Fruit fly (Drosophila melanogaster) whole organism, wandering third instar larva: Measurements from ENCODE around the gene CG33490.

Experiments
- Abd-B ChIP-seq: fragments of >200 bp; optimal IDR thresholded peaks from 2 replicates; lab custom pipeline; 2017; ENCODE audit warnings: missing biosample characterization, missing genetic modification characterization
- CG32264 ChIP-seq: fragments of 200-800 bp; sonication (Bioruptor generic); optimal IDR thresholded peaks from 2 replicates; lab custom pipeline; 2016; ENCODE audit warnings: missing biosample characterization, missing genetic modification characterization
- CG9705 ChIP-seq: fragments of 200-800 bp; sonication (Bioruptor generic); optimal IDR thresholded peaks from 2 replicates; lab custom pipeline; 2018; ENCODE audit warnings: missing biosample characterization, mild to moderate bottlenecking, missing genetic modification characterization
- CrebA ChIP-seq: fragments of 200-800 bp; sonication (Bioruptor generic); optimal IDR thresholded peaks from 2 replicates; lab custom pipeline; 2016; ENCODE audit warnings: missing biosample characterization, mild to moderate bottlenecking, missing genetic modification characterization, borderline replicate concordance
- Dfd ChIP-seq: fragments of >200 bp; optimal IDR thresholded peaks from 2 replicates; lab custom pipeline; 2017; ENCODE audit warnings: missing biosample characterization, missing genetic modification characterization
- Dif ChIP-seq: fragments of 200-275, 200-300 bp; sonication (Bioruptor generic); optimal IDR thresholded peaks from 2 replicates; lab custom pipeline; 2018; ENCODE audit warnings: missing biosample characterization, missing genetic modification characterization; ENCODE audit not compliant: partially characterized antibody
- GATAd ChIP-seq: sonication (Bioruptor generic); optimal IDR thresholded peaks from 2 replicates; lab custom pipeline; 2016; ENCODE audit warnings: missing biosample characterization, missing genetic modification characterization
- HLH106 ChIP-seq: fragments of 200-800 bp; optimal IDR thresholded peaks from 3 replicates; lab custom pipeline; 2019; ENCODE audit warnings: missing biosample characterization, mild to moderate bottlenecking, missing genetic modification characterization, moderate library complexity
- Hnf4 ChIP-seq: fragments of 200-800 bp; sonication (Bioruptor generic); optimal IDR thresholded peaks from 2 replicates; lab custom pipeline; 2016; ENCODE audit warnings: missing biosample characterization, mild to moderate bottlenecking, missing genetic modification characterization
- Hr78 ChIP-seq: fragments of >200 bp; optimal IDR thresholded peaks from 2 replicates; lab custom pipeline; 2017; ENCODE audit warnings: missing biosample characterization, missing genetic modification characterization
- Hr83 ChIP-seq: fragments of 200-300 bp; sonication (Bioruptor generic); optimal IDR thresholded peaks from 2 replicates; lab custom pipeline; 2016; ENCODE audit warnings: missing biosample characterization, mild to moderate bottlenecking, missing genetic modification characterization, moderate library complexity; ENCODE audit not compliant: poor library complexity, severe bottlenecking
- Jra ChIP-seq: sonication (Bioruptor generic); optimal IDR thresholded peaks from 2 replicates; lab custom pipeline; 2016; ENCODE audit warnings: missing biosample characterization, missing genetic modification characterization
- Mio ChIP-seq: sonication (Bioruptor generic); optimal IDR thresholded peaks from 2 replicates; lab custom pipeline; 2016; ENCODE audit warnings: missing biosample characterization, missing genetic modification characterization
- Myc ChIP-seq: fragments of >200 bp; optimal IDR thresholded peaks from 2 replicates; lab custom pipeline; 2017
- N ChIP-seq: fragments of >200 bp; optimal IDR thresholded peaks from 2 replicates; lab custom pipeline; 2018; ENCODE audit warnings: missing biosample characterization, missing external identifiers, missing genetic modification characterization
- OdsH ChIP-seq: fragments of 200-800 bp; sonication (Bioruptor generic); optimal IDR thresholded peaks from 2 replicates; lab custom pipeline; 2016; ENCODE audit warnings: missing biosample characterization, mild to moderate bottlenecking, missing genetic modification characterization
- Rel ChIP-seq, 2 experiments: fragments of 200-800 bp; sonication (Bioruptor generic) in 1 of 2; optimal IDR thresholded peaks; 2 replicates in 1 of 2; 3 replicates in 1 of 2; lab custom pipeline; 2016 to 2019; ENCODE audit warnings: mild to moderate bottlenecking in 2 of 2, missing biosample characterization in 2 of 2, missing genetic modification characterization in 2 of 2, moderate library complexity in 1 of 2
- Sp1 ChIP-seq: fragments of 200-800 bp; sonication (Bioruptor generic); optimal IDR thresholded peaks from 3 replicates; lab custom pipeline; 2019; ENCODE audit warnings: missing biosample characterization, mild to moderate bottlenecking, missing genetic modification characterization, moderate library complexity
- Vsx2 ChIP-seq: fragments of 200-300, 225-300 bp; sonication (Bioruptor generic); optimal IDR thresholded peaks from 2 replicates; lab custom pipeline; 2018; ENCODE audit warnings: missing biosample characterization, missing genetic modification characterization; ENCODE audit not compliant: partially characterized antibody
- br ChIP-seq: fragments of 200-800 bp; sonication (Bioruptor generic); optimal IDR thresholded peaks from 2 replicates; lab custom pipeline; 2016; ENCODE audit warnings: missing biosample characterization, missing genetic modification characterization
- brk ChIP-seq: fragments of 200-800 bp; sonication (Bioruptor generic); optimal IDR thresholded peaks from 2 replicates; lab custom pipeline; 2016; ENCODE audit warnings: missing biosample characterization, mild to moderate bottlenecking, missing genetic modification characterization
- dl ChIP-seq, 2 experiments: fragments of 175-275, 200-275 bp in 1 of 2; fragments of 200-275 bp in 1 of 2; sonication (Bioruptor generic); optimal IDR thresholded peaks; lab custom pipeline; 2018; ENCODE audit warnings: mild to moderate bottlenecking in 2 of 2, missing biosample characterization in 2 of 2, missing genetic modification characterization in 2 of 2, moderate library complexity in 2 of 2; ENCODE audit not compliant: partially characterized antibody in 2 of 2, insufficient read depth in 1 of 2
- dmrt93B ChIP-seq: fragments of 200-800 bp; sonication (Bioruptor generic); optimal IDR thresholded peaks from 2 replicates; lab custom pipeline; 2018; ENCODE audit warnings: missing biosample characterization, mild to moderate bottlenecking, missing genetic modification characterization
- dsf ChIP-seq: sonication (Bioruptor generic); optimal IDR thresholded peaks from 2 replicates; lab custom pipeline; 2016; ENCODE audit warnings: missing biosample characterization, missing genetic modification characterization, borderline replicate concordance
- ey ChIP-seq: fragments of 200-800 bp; sonication (Bioruptor generic); optimal IDR thresholded peaks from 2 replicates; lab custom pipeline; 2016; ENCODE audit warnings: missing biosample characterization, missing genetic modification characterization
- foxo ChIP-seq, 2 experiments: fragments of 200-800 bp; sonication (Bioruptor generic); optimal IDR thresholded peaks; 2 replicates in 1 of 2; 3 replicates in 1 of 2; lab custom pipeline; 2016 to 2017; ENCODE audit warnings: missing biosample characterization in 2 of 2, missing genetic modification characterization in 2 of 2
- fru ChIP-seq: fragments of 200-800 bp; sonication (Bioruptor generic); optimal IDR thresholded peaks from 3 replicates; lab custom pipeline; 2016; ENCODE audit warnings: missing biosample characterization, mild to moderate bottlenecking, missing genetic modification characterization
- h ChIP-seq: fragments of 200-800 bp; sonication (Bioruptor generic); optimal IDR thresholded peaks from 3 replicates; lab custom pipeline; 2016; ENCODE audit warnings: missing biosample characterization, mild to moderate bottlenecking, missing genetic modification characterization
- jim ChIP-seq: fragments of 175-275, 200-325 bp; sonication (Bioruptor generic); optimal IDR thresholded peaks from 2 replicates; lab custom pipeline; 2016; ENCODE audit warnings: missing biosample characterization, mild to moderate bottlenecking, missing genetic modification characterization
- lola ChIP-seq: fragments of >200 bp; optimal IDR thresholded peaks from 2 replicates; lab custom pipeline; 2017; ENCODE audit warnings: missing biosample characterization, missing genetic modification characterization
- pan ChIP-seq: fragments of >200 bp; optimal IDR thresholded peaks from 2 replicates; lab custom pipeline; 2017
- psq ChIP-seq: fragments of 200-800 bp; sonication (Bioruptor generic); optimal IDR thresholded peaks from 3 replicates; lab custom pipeline; 2017; ENCODE audit warnings: missing biosample characterization, mild to moderate bottlenecking, missing genetic modification characterization, moderate library complexity
- rgr ChIP-seq: fragments of 200-800 bp; sonication (Bioruptor generic); optimal IDR thresholded peaks from 3 replicates; lab custom pipeline; 2016; ENCODE audit warnings: missing biosample characterization, mild to moderate bottlenecking, missing genetic modification characterization
- sage ChIP-seq: fragments of 200-800 bp; sonication (Bioruptor generic); optimal IDR thresholded peaks from 2 replicates; lab custom pipeline; 2016; ENCODE audit warnings: missing biosample characterization, mild to moderate bottlenecking, missing genetic modification characterization
- sv ChIP-seq: fragments of 200-800 bp; sonication (Bioruptor generic); optimal IDR thresholded peaks from 3 replicates; lab custom pipeline; 2016; ENCODE audit warnings: missing biosample characterization, missing genetic modification characterization
- tai ChIP-seq: sonication (Bioruptor generic); optimal IDR thresholded peaks from 2 replicates; lab custom pipeline; 2016; ENCODE audit warnings: missing biosample characterization, missing genetic modification characterization
- usp ChIP-seq: fragments of >200 bp; optimal IDR thresholded peaks from 2 replicates; lab custom pipeline; 2017; ENCODE audit warnings: missing biosample characterization, missing genetic modification characterization
- woc ChIP-seq: sonication (Bioruptor generic); optimal IDR thresholded peaks from 2 replicates; lab custom pipeline; 2016; ENCODE audit warnings: missing biosample characterization, mild to moderate bottlenecking, missing genetic modification characterization

The CG33490 gene

DNA sequence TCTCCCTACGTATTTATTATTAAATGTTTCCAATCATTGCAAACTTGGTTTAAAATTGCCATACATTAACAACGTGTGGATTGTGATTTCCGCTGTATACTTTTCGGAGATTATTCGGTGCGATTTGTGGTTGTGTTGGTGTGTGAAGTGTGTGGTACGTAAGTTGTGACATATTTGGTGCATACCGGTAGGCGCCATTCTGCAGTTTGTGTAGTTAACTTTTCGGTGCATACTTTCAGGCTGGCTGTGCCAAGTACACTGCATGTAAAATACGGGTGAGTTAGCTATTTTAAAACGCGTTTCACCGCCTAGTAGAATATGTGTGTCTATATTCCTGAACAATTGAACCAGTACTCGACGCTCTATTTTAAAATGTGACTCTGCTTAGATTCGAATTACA, 51.2 kb downstream of the CG33490 start:
- no peak for TF ChIP-seq CG32264
- no peak for TF ChIP-seq woc (GFP tag; lab: Kevin White, UChicago)
- TF ChIP-seq N, result peak; percentile 91
- no peak for TF ChIP-seq HLH106 (tag; lab: Kevin White, UChicago)
- no peak for TF ChIP-seq ey (GFP tag; lab: Kevin White, UChicago)
- no peak for TF ChIP-seq OdsH
- TF ChIP-seq GATAd (GFP tag; lab: Kevin White, UChicago), result no peak
- no peak for TF ChIP-seq Abd-B
- no peak for TF ChIP-seq sage (GFP tag; lab: Kevin White, UChicago)
- peak; percentile 95 for TF ChIP-seq Myc (lab: Kevin White, UChicago)
- TF ChIP-seq Hr78 (GFP tag; lab: Kevin White, UChicago), result peak; percentile 55
- no peak for TF ChIP-seq pan
- peak; percentile 40 for TF ChIP-seq Vsx2 (GFP tag; lab: Kevin White, UChicago)
- TF ChIP-seq Jra (GFP tag; lab: Kevin White, UChicago), result no peak
- TF ChIP-seq CrebA (GFP tag; lab: Kevin White, UChicago), result no peak
- TF ChIP-seq jim (GFP tag; lab: Kevin White, UChicago), result no peak
- TF ChIP-seq usp, result no peak
- TF ChIP-seq sv (GFP tag; lab: Kevin White, UChicago), result no peak
- peak; percentile 23 for TF ChIP-seq Dif (GFP tag; lab: Kevin White, UChicago)
- no peak for TF ChIP-seq fru
- TF ChIP-seq Sp1 (GFP tag; lab: Kevin White, UChicago), result no peak
- TF ChIP-seq rgr, result no peak
- TF ChIP-seq tai (GFP tag; lab: Kevin White, UChicago), result no peak
- TF ChIP-seq br (GFP tag; lab: Kevin White, UChicago), result no peak
- no peak for TF ChIP-seq psq (GFP tag; lab: Kevin White, UChicago)
- TF ChIP-seq lola, result no peak
- no peak for TF ChIP-seq Rel (GFP tag; optimal IDR thresholded peaks at IDR 0.05; lab: Kevin White, UChicago)
- TF ChIP-seq Rel (tag; optimal IDR thresholded peaks at IDR 0.05; lab: Kevin White, UChicago), result no peak
- no peak for TF ChIP-seq CG9705 (GFP tag; lab: Kevin White, UChicago)
- no peak for TF ChIP-seq dmrt93B (GFP tag; lab: Kevin White, UChicago)
- TF ChIP-seq brk, result no peak
- no peak for TF ChIP-seq Dfd (GFP tag; lab: Kevin White, UChicago)
- TF ChIP-seq Hnf4 (GFP tag; lab: Kevin White, UChicago), result no peak
- TF ChIP-seq h (GFP tag; lab: Kevin White, UChicago), result no peak
- TF ChIP-seq foxo (GFP tag; optimal IDR thresholded peaks at IDR 0.05; lab: Kevin White, UChicago), result no peak
- no peak for TF ChIP-seq dsf (GFP tag; lab: Kevin White, UChicago)
- TF ChIP-seq dl (GFP tag; optimal IDR thresholded peaks at IDR 0.05; lab: Kevin White, UChicago; ENCODE audit: insufficient read depth in 1 of 2, partially characterized antibody in 2 of 2), result no peak
- no peak for TF ChIP-seq Mio (GFP tag; lab: Kevin White, UChicago)
- no peak for TF ChIP-seq Hr83 (GFP tag; lab: Kevin White, UChicago)
